Worm (Caenorhabditis elegans): ENCODE results near the gene srh-10.

srh-10 gene

ce11 chrV:6107474-6107873, 40.5 kb upstream of the srh-10 start, which contains the start of gene cwf-19L1 (continued):
- TF ChIP-seq ama-1 (optimal IDR thresholded peaks at IDR 0.05): peak; percentile 32
- TF ChIP-seq nhr-76 (tag; optimal IDR thresholded peaks at IDR 0.05): no peak
- TF ChIP-seq C04F5.9 (tag; optimal IDR thresholded peaks at IDR 0.05): peak; percentile 40
- TF ChIP-seq lin-13 (GFP tag; optimal IDR thresholded peaks at IDR 0.05): no peak
- no peak for TF ChIP-seq jun-1 (tag; optimal IDR thresholded peaks at IDR 0.05)
- no peak for TF ChIP-seq ceh-88 (GFP tag; IDR thresholded peaks at IDR 0.05)
- TF ChIP-seq fkh-4 (tag; optimal IDR thresholded peaks at IDR 0.05; ENCODE audit: borderline replicate concordance): peak; percentile 74
- no peak for TF ChIP-seq Y116A8C.19 (tag; optimal IDR thresholded peaks at IDR 0.05; ENCODE audit: borderline replicate concordance)
- peak; percentile 48 for TF ChIP-seq fkh-8 (tag; optimal IDR thresholded peaks at IDR 0.05)
- peak; percentile 80 for TF ChIP-seq dsc-1 (tag; optimal IDR thresholded peaks at IDR 0.05)
- peak; percentile 89 to 94 (median 93) for TF ChIP-seq dpl-1 (GFP tag; optimal IDR thresholded peaks at IDR 0.05)
- no peak for TF ChIP-seq ceh-8 (GFP tag; optimal IDR thresholded peaks at IDR 0.05)
- no peak for TF ChIP-seq nhr-77 (tag; optimal IDR thresholded peaks at IDR 0.05)
- no peak for TF ChIP-seq sptf-1 (tag; optimal IDR thresholded peaks at IDR 0.05)
- TF ChIP-seq nhr-84 (tag; optimal IDR thresholded peaks at IDR 0.05): no peak
- TF ChIP-seq lin-35 (GFP tag; optimal IDR thresholded peaks at IDR 0.05): peak; percentile 95 to 96
- TF ChIP-seq tbx-2 (tag; optimal IDR thresholded peaks at IDR 0.05): peak; percentile 79
- no peak for TF ChIP-seq lin-39 (tag; optimal IDR thresholded peaks at IDR 0.05)
- TF ChIP-seq nhr-237 (tag; optimal IDR thresholded peaks at IDR 0.05): no peak
- no peak for TF ChIP-seq mef-2 (tag; optimal IDR thresholded peaks at IDR 0.05)
- no peak for TF ChIP-seq fkh-10 (GFP tag; optimal IDR thresholded peaks at IDR 0.05)
- peak; percentile 26 for TF ChIP-seq ztf-4 (tag; optimal IDR thresholded peaks at IDR 0.05)
- TF ChIP-seq hpl-2 (GFP tag; optimal IDR thresholded peaks at IDR 0.05): no peak
- peak; percentile 76 for TF ChIP-seq unc-130 (tag; optimal IDR thresholded peaks at IDR 0.05)
- no peak for TF ChIP-seq unc-62 (GFP tag; optimal IDR thresholded peaks at IDR 0.05)
- TF ChIP-seq hlh-4 (tag; optimal IDR thresholded peaks at IDR 0.05): no peak
- no peak for TF ChIP-seq alr-1 (tag; optimal IDR thresholded peaks at IDR 0.05; ENCODE audit: borderline replicate concordance)
- peak; percentile 62 for TF ChIP-seq isw-1 (GFP tag; IDR thresholded peaks at IDR 0.05)
- peak; percentile 91 for TF ChIP-seq lir-3 (tag; optimal IDR thresholded peaks at IDR 0.05; ENCODE audit: poor library complexity)
- peak; percentile 71 to 78 for TF ChIP-seq lsy-2 (tag; optimal IDR thresholded peaks at IDR 0.05)
- peak; percentile 52 for TF ChIP-seq skn-1 (tag; optimal IDR thresholded peaks at IDR 0.05)
- peak; percentile 53 for TF ChIP-seq C16A3.4 (tag; optimal IDR thresholded peaks at IDR 0.05)

- TF ChIP-seq C34B4.2 (tag; optimal IDR thresholded peaks at IDR 0.05) (no peak), blmp-1 (tag; optimal IDR thresholded peaks at IDR 0.05) (peak; percentile 100)
Observed at ce11 chrV:6105374-6105773, 38.4 kb upstream of the srh-10 start, which contains the start of gene atf-8. Gene atf-8, plus strand, starts transcription at chrV:6105607.

ce11 chrV:6103429-6103828, 36.5 kb upstream of the srh-10 start, which contains the start of gene Y38A10A.11:
Gene Y38A10A.11, minus strand, starts transcription at chrV:6103529.
- TF ChIP-seq elt-2 (tag; optimal IDR thresholded peaks at IDR 0.05) (no peak), unc-130 (tag; optimal IDR thresholded peaks at IDR 0.05) (no peak), ceh-90 (tag; optimal IDR thresholded peaks at IDR 0.05) (no peak), dsc-1 (tag; optimal IDR thresholded peaks at IDR 0.05) (no peak), snu-23 (GFP tag; optimal IDR thresholded peaks at IDR 0.05) (no peak), skn-1 (tag; optimal IDR thresholded peaks at IDR 0.05) (no peak), lin-14 (GFP tag; optimal IDR thresholded peaks at IDR 0.05) (no peak), ztf-11 (tag; optimal IDR thresholded peaks at IDR 0.05) (no peak), elt-3 (tag; optimal IDR thresholded peaks at IDR 0.05) (no peak), nhr-84 (tag; optimal IDR thresholded peaks at IDR 0.05) (no peak), lin-39 (tag; optimal IDR thresholded peaks at IDR 0.05) (no peak), isw-1 (GFP tag; IDR thresholded peaks at IDR 0.05) (no peak), fos-1 (tag; optimal IDR thresholded peaks at IDR 0.05) (no peak), nhr-77 (tag; optimal IDR thresholded peaks at IDR 0.05) (no peak), hlh-17 (GFP tag; optimal IDR thresholded peaks at IDR 0.05; ENCODE audit: borderline replicate concordance) (no peak), nhr-12 (tag; optimal IDR thresholded peaks at IDR 0.05) (no peak), nhr-76 (tag; optimal IDR thresholded peaks at IDR 0.05) (no peak), unc-98 (GFP tag; IDR thresholded peaks at IDR 0.05) (no peak), nhr-20 (tag; optimal IDR thresholded peaks at IDR 0.05) (no peak)

Measured in whole organism, L1 larva.